Worm (Caenorhabditis elegans): ENCODE measurements around the gene asna-1.

Gene asna-1

DNA sequence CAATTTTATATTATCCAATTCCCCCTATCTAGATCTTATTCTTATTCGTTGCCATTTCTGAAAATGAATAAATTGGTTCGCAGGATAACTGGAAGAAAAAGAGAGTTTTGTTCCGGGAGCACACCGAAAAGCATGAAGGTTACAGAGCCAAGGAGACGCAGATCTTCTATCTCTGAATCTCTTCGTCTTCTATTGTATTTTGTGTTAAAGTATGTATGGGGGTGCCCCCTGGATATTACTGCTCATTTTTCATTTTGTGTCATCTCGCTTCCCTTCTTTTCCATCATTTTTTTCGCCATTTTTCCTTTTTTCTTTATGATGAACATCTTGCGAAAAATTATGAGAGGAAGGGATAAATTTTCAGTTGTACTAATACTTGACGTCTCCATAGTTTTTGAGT lies 38.8 kb downstream of the asna-1 start:
- TF ChIP-seq F39B2.1 (GFP tag; IDR thresholded peaks at IDR 0.05) (no peak), nhr-179 (tag; optimal IDR thresholded peaks at IDR 0.05) (no peak), madf-3 (GFP tag; IDR thresholded peaks at IDR 0.05) (no peak), rpc-1 (optimal IDR thresholded peaks at IDR 0.05) (no peak), rpc-1 (tag; optimal IDR thresholded peaks at IDR 0.05) (no peak), chd-7 (tag; optimal IDR thresholded peaks at IDR 0.05) (no peak), B0019.2 (GFP tag; conservative IDR thresholded peaks at IDR 0.05) (no peak), aptf-2 (GFP tag; conservative IDR thresholded peaks at IDR 0.05) (no peak), unc-130 (GFP tag; optimal IDR thresholded peaks at IDR 0.05) (no peak), ceh-79 (tag; optimal IDR thresholded peaks at IDR 0.05) (no peak), ztf-22 (GFP tag; optimal IDR thresholded peaks at IDR 0.05) (no peak), snpc-1.1 (tag; optimal IDR thresholded peaks at IDR 0.05; ENCODE audit: insufficient read depth) (no peak), F23B12.7 (tag; optimal IDR thresholded peaks at IDR 0.05; ENCODE audit: insufficient read depth) (no peak), B0336.3 (GFP tag; IDR thresholded peaks at IDR 0.05) (no peak), hmg-20 (GFP tag; IDR thresholded peaks at IDR 0.05) (no peak)

ce11 chrIII:8934378-8934777 lies 39.5 kb downstream of the asna-1 start:
- TF ChIP-seq Y53G8AR.9 (GFP tag; conservative IDR thresholded peaks at IDR 0.05) (no peak), tbx-9 (tag; optimal IDR thresholded peaks at IDR 0.05; ENCODE audit: borderline replicate concordance) (no peak), nfya-1 (tag; optimal IDR thresholded peaks at IDR 0.05; ENCODE audit: borderline replicate concordance, insufficient read depth) (no peak), somi-1 (GFP tag; optimal IDR thresholded peaks at IDR 0.05) (no peak), ZK185.1 (tag; optimal IDR thresholded peaks at IDR 0.05; ENCODE audit: poor library complexity, severe bottlenecking) (no peak), ekl-4 (GFP tag; IDR thresholded peaks at IDR 0.05) (no peak), him-1 (tag; optimal IDR thresholded peaks at IDR 0.05) (no peak), atf-7 (tag; optimal IDR thresholded peaks at IDR 0.05) (no peak), F57C9.4 (tag; optimal IDR thresholded peaks at IDR 0.05) (no peak), ztf-28 (GFP tag; IDR thresholded peaks at IDR 0.05) (no peak), ceh-91 (GFP tag; IDR thresholded peaks at IDR 0.05) (no peak), rec-8 (tag; optimal IDR thresholded peaks at IDR 0.05) (no peak)

DNA sequence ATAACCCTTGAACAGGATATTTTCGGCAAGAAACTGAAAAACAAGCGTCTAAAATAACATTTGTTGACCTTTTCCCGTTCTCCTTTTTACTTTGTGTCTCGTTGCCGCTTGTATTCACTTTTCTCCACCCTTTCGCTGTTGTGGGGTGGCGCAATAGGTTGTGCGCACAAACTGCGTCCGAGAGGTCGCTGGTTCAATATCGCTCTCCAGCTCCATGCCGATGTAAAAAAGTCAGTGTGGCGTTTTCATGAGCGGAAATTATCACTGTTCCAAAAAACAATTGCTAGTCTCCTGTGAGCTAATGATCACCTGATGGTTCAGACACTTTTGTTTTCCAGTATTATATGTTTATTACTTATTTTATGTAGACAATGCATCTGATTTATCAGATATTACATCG lies 42.7 kb downstream of the asna-1 start:
- peak; percentile 65 for TF ChIP-seq ceh-100 (GFP tag; IDR thresholded peaks at IDR 0.05)
- TF ChIP-seq ceh-40 (GFP tag; IDR thresholded peaks at IDR 0.05): no peak
- peak; percentile 60 for TF ChIP-seq lsl-1 (GFP tag; optimal IDR thresholded peaks at IDR 0.05)
- TF ChIP-seq B0019.2 (GFP tag; conservative IDR thresholded peaks at IDR 0.05): 0 out of 2 replicates have a peak, but pooled peaks have one; percentile 34
- TF ChIP-seq madf-8 (GFP tag; conservative IDR thresholded peaks at IDR 0.05): 0 out of 2 replicates have a peak, but pooled peaks have one; percentile 24
- no peak for TF ChIP-seq xnd-1 (tag; optimal IDR thresholded peaks at IDR 0.05)
- peak; percentile 84; the same call in 1 of the 2 replicates for TF ChIP-seq ztf-25 (GFP tag; IDR thresholded peaks at IDR 0.05)
- TF ChIP-seq ztf-28 (GFP tag; IDR thresholded peaks at IDR 0.05): no peak
- peak; percentile 57 for TF ChIP-seq ztf-22 (GFP tag; optimal IDR thresholded peaks at IDR 0.05)
- TF ChIP-seq lin-26 (GFP tag; IDR thresholded peaks at IDR 0.05): no peak
- TF ChIP-seq him-1 (tag; optimal IDR thresholded peaks at IDR 0.05): peak; percentile 97
- no peak for TF ChIP-seq attf-6 (GFP tag; IDR thresholded peaks at IDR 0.05)
- peak; percentile 72 for TF ChIP-seq snpc-1.3 (tag; optimal IDR thresholded peaks at IDR 0.05; ENCODE audit: insufficient read depth)
- TF ChIP-seq zfh-2 (GFP tag; conservative IDR thresholded peaks at IDR 0.05): no peak
- TF ChIP-seq ztf-18 (tag; optimal IDR thresholded peaks at IDR 0.05): peak; percentile 86
- TF ChIP-seq egl-18 (GFP tag; IDR thresholded peaks at IDR 0.05): no peak
- 0 out of 2 replicates have a peak, but pooled peaks have one; percentile 55 for TF ChIP-seq Y79H2A.3 (GFP tag; conservative IDR thresholded peaks at IDR 0.05)
- TF ChIP-seq madf-6 (GFP tag; IDR thresholded peaks at IDR 0.05): no peak
- TF ChIP-seq K12H6.12 (tag; optimal IDR thresholded peaks at IDR 0.05): peak; percentile 84
- peak; percentile 46 for TF ChIP-seq F57C9.4 (tag; optimal IDR thresholded peaks at IDR 0.05)
- peak; percentile 73 for TF ChIP-seq F57A8.1 (GFP tag; optimal IDR thresholded peaks at IDR 0.05)
- peak; percentile 70 for TF ChIP-seq T07F8.4 (tag; optimal IDR thresholded peaks at IDR 0.05)
- no peak for TF ChIP-seq nfya-1 (tag; optimal IDR thresholded peaks at IDR 0.05; ENCODE audit: borderline replicate concordance, insufficient read depth)
- TF ChIP-seq egl-44 (GFP tag; IDR thresholded peaks at IDR 0.05): 0 out of 2 replicates have a peak, but pooled peaks have one; percentile 37
- peak; percentile 81 for TF ChIP-seq ZK185.1 (tag; optimal IDR thresholded peaks at IDR 0.05; ENCODE audit: poor library complexity, severe bottlenecking)
- TF ChIP-seq nhr-179 (tag; optimal IDR thresholded peaks at IDR 0.05): peak; percentile 33
